Worm (Caenorhabditis elegans): ENCODE measurements around the gene T16G12.1.

The T16G12.1 gene

DNA sequence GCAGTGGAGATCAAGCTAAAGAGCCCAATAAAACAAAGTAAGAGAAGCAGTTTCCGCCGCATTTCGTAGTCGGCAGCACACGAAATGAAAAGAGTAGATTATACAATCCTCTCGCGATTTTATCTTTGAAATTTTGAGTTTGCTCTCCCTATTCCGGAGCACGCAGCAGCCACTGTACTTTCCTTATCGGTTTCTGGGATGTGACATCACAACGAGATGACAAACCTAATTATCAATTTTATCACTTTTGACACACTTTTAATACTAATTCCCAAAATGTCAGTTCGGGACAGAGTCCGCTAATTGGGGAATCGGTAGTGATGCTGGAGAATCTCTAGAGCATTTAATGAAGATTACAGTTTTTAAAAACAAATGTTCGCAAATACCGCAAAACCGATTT, at the start of gene T16G12.1:
Gene T16G12.1, minus strand, starts transcription at position 176 of the 400 bp plus-strand sequence.
- TF ChIP-seq lin-32 (GFP tag; optimal IDR thresholded peaks at IDR 0.05) (no peak), unc-62 (GFP tag; optimal IDR thresholded peaks at IDR 0.05) (no peak), elt-3 (tag; optimal IDR thresholded peaks at IDR 0.05) (no peak), zip-8 (tag; optimal IDR thresholded peaks at IDR 0.05) (no peak), tbx-8 (GFP tag; optimal IDR thresholded peaks at IDR 0.05) (no peak), lin-13 (tag; optimal IDR thresholded peaks at IDR 0.05) (no peak), M03D4.4 (tag; optimal IDR thresholded peaks at IDR 0.05) (no peak), ceh-83 (GFP tag; optimal IDR thresholded peaks at IDR 0.05) (no peak)

DNA sequence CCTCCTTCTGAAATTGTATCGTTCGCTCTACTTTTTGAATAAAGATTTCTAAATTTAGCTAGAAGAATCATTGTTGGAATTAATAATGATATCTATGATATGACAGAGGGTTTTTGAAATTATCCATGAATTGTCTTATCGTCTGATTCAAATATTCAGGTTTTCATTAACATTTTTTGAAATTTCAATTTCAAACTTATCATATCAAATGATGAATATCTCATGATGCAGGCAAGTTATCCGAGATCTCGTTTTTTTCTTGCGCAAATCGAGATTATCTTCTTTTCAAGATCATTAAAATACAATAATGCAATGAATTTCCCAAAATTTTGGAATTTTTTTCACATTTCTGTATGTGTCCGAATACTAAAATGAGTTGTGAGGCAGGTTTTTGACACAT, 48.3 kb upstream of the T16G12.1 start, which contains the start of gene spop-1:
Gene spop-1, minus strand, starts transcription at position 101 of the 400 bp plus-strand sequence.
- no peak for TF ChIP-seq hlh-1 (tag; optimal IDR thresholded peaks at IDR 0.05)
- TF ChIP-seq lin-32 (GFP tag; optimal IDR thresholded peaks at IDR 0.05) = no peak
- no peak for TF ChIP-seq unc-62 (GFP tag; optimal IDR thresholded peaks at IDR 0.05)
- TF ChIP-seq ham-2 (GFP tag; optimal IDR thresholded peaks at IDR 0.05) = no peak
- no peak for TF ChIP-seq M03D4.4 (tag; optimal IDR thresholded peaks at IDR 0.05)
- TF ChIP-seq nhr-76 (tag; optimal IDR thresholded peaks at IDR 0.05) = no peak
- no peak for TF ChIP-seq nhr-2 (tag; optimal IDR thresholded peaks at IDR 0.05)
- TF ChIP-seq flh-1 (GFP tag; optimal IDR thresholded peaks at IDR 0.05) = no peak
- no peak for TF ChIP-seq snpc-4 (tag; optimal IDR thresholded peaks at IDR 0.05)
- no peak for TF ChIP-seq mab-5 (tag; optimal IDR thresholded peaks at IDR 0.05)
- TF ChIP-seq tbx-8 (GFP tag; optimal IDR thresholded peaks at IDR 0.05) = no peak
- no peak for TF ChIP-seq nhr-12 (tag; optimal IDR thresholded peaks at IDR 0.05)
- no peak for TF ChIP-seq mls-2 (tag; optimal IDR thresholded peaks at IDR 0.05)
- TF ChIP-seq pha-4 (tag; optimal IDR thresholded peaks at IDR 0.05) = no peak
- TF ChIP-seq ztf-11 (tag; optimal IDR thresholded peaks at IDR 0.05) = no peak
- TF ChIP-seq sem-2 (GFP tag; optimal IDR thresholded peaks at IDR 0.05) = no peak
- TF ChIP-seq lin-13 (tag; optimal IDR thresholded peaks at IDR 0.05) = no peak
- no peak for TF ChIP-seq ceh-43 (GFP tag; optimal IDR thresholded peaks at IDR 0.05)

DNA sequence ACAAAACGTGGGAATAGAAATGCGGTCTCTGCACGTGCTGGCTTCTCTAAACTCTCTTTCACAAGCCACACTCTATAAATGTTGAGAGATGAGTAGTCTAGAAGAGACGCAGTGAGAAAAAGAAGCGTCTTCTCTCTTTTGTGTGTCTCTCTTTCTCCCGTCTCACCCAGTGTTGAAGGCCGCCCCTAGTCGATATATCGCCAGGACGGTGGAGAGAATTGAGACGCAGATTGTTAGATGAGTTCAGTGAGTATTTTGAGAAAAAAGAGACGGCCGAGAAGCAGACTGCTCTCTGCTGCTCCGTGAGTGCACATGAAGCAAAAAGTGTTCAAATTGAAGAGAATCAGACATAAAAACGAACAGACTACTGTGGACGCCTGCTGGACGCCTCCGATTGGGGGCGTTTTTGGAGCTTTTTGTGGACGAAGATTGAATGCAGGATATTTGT, 46.9 kb upstream of the T16G12.1 start:
- TF ChIP-seq unc-120 (tag; optimal IDR thresholded peaks at IDR 0.05; ENCODE audit: poor library complexity, severe bottlenecking) (peak; percentile 72), snpc-4 (tag; optimal IDR thresholded peaks at IDR 0.05) (no peak), nhr-28 (tag; optimal IDR thresholded peaks at IDR 0.05) (no peak), ceh-83 (GFP tag; optimal IDR thresholded peaks at IDR 0.05) (no peak), ztf-11 (tag; optimal IDR thresholded peaks at IDR 0.05) (peak; percentile 70), drap-1 (GFP tag; optimal IDR thresholded peaks at IDR 0.05) (peak; percentile 72), lin-32 (GFP tag; optimal IDR thresholded peaks at IDR 0.05) (no peak), flh-1 (GFP tag; optimal IDR thresholded peaks at IDR 0.05) (no peak), hlh-1 (tag; optimal IDR thresholded peaks at IDR 0.05) (peak; percentile 91), mab-5 (tag; optimal IDR thresholded peaks at IDR 0.05) (peak; percentile 78), elt-3 (tag; optimal IDR thresholded peaks at IDR 0.05) (peak; percentile 41), sem-2 (GFP tag; optimal IDR thresholded peaks at IDR 0.05) (no peak), ham-2 (GFP tag; optimal IDR thresholded peaks at IDR 0.05) (peak; percentile 52), nhr-76 (tag; optimal IDR thresholded peaks at IDR 0.05) (no peak), zip-8 (tag; optimal IDR thresholded peaks at IDR 0.05) (no peak), ces-1 (GFP tag; optimal IDR thresholded peaks at IDR 0.05) (peak; percentile 92), ceh-43 (GFP tag; optimal IDR thresholded peaks at IDR 0.05) (no peak), nhr-2 (tag; optimal IDR thresholded peaks at IDR 0.05) (peak; percentile 49), nhr-12 (tag; optimal IDR thresholded peaks at IDR 0.05) (no peak), lin-13 (tag; optimal IDR thresholded peaks at IDR 0.05) (no peak), ceh-39 (tag; optimal IDR thresholded peaks at IDR 0.05) (peak; percentile 98), tbx-8 (GFP tag; optimal IDR thresholded peaks at IDR 0.05) (no peak), unc-39 (tag; optimal IDR thresholded peaks at IDR 0.05) (no peak), mls-2 (tag; optimal IDR thresholded peaks at IDR 0.05) (peak; percentile 70), cnd-1 (tag; optimal IDR thresholded peaks at IDR 0.05) (peak; percentile 36), mep-1 (tag; optimal IDR thresholded peaks at IDR 0.05) (peak; percentile 32), sptf-1 (tag; optimal IDR thresholded peaks at IDR 0.05) (peak; percentile 39), nhr-237 (tag; optimal IDR thresholded peaks at IDR 0.05) (peak; percentile 82), unc-62 (GFP tag; optimal IDR thresholded peaks at IDR 0.05) (peak; percentile 88), lsy-2 (tag; optimal IDR thresholded peaks at IDR 0.05) (peak; percentile 89), blmp-1 (tag; optimal IDR thresholded peaks at IDR 0.05) (no peak), elt-1 (tag; optimal IDR thresholded peaks at IDR 0.05; ENCODE audit: borderline replicate concordance, insufficient read depth) (no peak), pha-4 (tag; optimal IDR thresholded peaks at IDR 0.05) (peak; percentile 80), M03D4.4 (tag; optimal IDR thresholded peaks at IDR 0.05) (no peak), bed-3 (GFP tag; optimal IDR thresholded peaks at IDR 0.05) (no peak)
